Fruit fly (Drosophila melanogaster): ENCODE results near the gene CG8661.

CG8661 gene

DNA sequence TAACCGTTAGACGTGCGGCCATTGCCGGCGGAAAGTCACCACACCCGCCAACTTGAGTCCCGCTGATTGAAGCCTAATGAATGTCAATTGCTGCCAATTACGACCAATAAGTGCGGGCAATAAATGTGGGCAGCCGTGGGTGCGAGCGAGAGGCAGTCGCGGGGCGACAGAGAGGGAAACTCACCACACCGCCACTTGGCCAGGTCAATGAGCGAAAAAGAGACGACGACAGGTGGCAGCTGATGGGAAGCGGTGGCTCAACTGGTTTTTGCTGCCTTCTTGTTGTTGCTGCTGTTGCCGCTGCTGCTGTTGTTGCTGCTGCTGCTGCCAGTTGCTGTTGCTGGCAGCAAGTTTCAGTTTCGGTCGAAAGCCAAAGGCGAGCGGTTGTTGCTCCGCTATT lies 29.9 kb upstream of the CG8661 start, which contains the start of gene B-H2 (continued):
- TF ChIP-seq cad (GFP tag; optimal IDR thresholded peaks at IDR 0.05) (peak; percentile 89), CG1024 (GFP tag; IDR thresholded peaks at IDR 0.05) (no peak), E2f1 (GFP tag; IDR thresholded peaks at IDR 0.05) (no peak), zen (tag; optimal IDR thresholded peaks at IDR 0.05) (peak; percentile 59), Mes4 (GFP tag; optimal IDR thresholded peaks at IDR 0.05) (no peak), CG14667 (GFP tag; IDR thresholded peaks at IDR 0.05) (no peak), CG7928 (GFP tag; optimal IDR thresholded peaks at IDR 0.05) (no peak), CG5245 (GFP tag; optimal IDR thresholded peaks at IDR 0.05) (no peak), C15 (GFP tag; IDR thresholded peaks at IDR 0.05) (no peak), CG15601 (tag; optimal IDR thresholded peaks at IDR 0.05) (no peak), unc-4 (GFP tag; IDR thresholded peaks at IDR 0.05; ENCODE audit: partially characterized antibody) (no peak), tgo (GFP tag; IDR thresholded peaks at IDR 0.05) (no peak), CG14441 (GFP tag; IDR thresholded peaks at IDR 0.05) (no peak), jing (GFP tag; optimal IDR thresholded peaks at IDR 0.05) (no peak), jigr1 (GFP tag; IDR thresholded peaks at IDR 0.05) (no peak), nerfin-2 (GFP tag; IDR thresholded peaks at IDR 0.05; ENCODE audit: partially characterized antibody) (no peak), bab2 (GFP tag; optimal IDR thresholded peaks at IDR 0.05) (no peak)

DNA sequence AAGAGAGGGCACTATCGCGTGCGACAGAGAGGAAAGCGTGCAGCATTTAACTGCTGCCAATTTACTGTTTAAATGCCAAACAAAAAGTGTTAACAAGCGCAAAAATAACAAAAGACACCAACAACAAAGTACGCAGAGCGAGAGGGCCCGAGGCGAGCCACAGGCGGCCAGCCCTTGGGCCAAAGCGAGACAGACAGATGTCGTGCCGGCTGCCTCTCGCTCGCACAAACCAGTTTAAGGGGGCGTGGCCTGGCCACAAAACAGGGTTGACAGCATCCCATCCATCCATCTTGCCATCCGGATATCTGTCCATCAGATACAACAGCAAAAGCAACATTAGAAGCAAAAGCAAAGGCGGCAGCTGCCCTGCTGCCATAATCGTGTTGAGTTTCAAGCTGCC lies 29.0 kb upstream of the CG8661 start:
- no peak for TF ChIP-seq peb (GFP tag; IDR thresholded peaks at IDR 0.05)
- TF ChIP-seq gfzf (GFP tag; optimal IDR thresholded peaks at IDR 0.05) = no peak
- TF ChIP-seq Nf-YC (tag; optimal IDR thresholded peaks at IDR 0.05) = peak; percentile 95
- no peak for TF ChIP-seq nau (GFP tag; optimal IDR thresholded peaks at IDR 0.05)
- no peak for TF ChIP-seq jing (GFP tag; optimal IDR thresholded peaks at IDR 0.05)
- TF ChIP-seq ato (GFP tag; IDR thresholded peaks at IDR 0.05; ENCODE audit: partially characterized antibody) = 0 out of 2 replicates have a peak, but pooled peaks have one; percentile 21
- no peak for TF ChIP-seq CG9797 (GFP tag; optimal IDR thresholded peaks at IDR 0.05)
- TF ChIP-seq otp (GFP tag; IDR thresholded peaks at IDR 0.05) = no peak
- no peak for TF ChIP-seq chm (GFP tag; IDR thresholded peaks at IDR 0.05)
- TF ChIP-seq bbx (GFP tag; IDR thresholded peaks at IDR 0.05; ENCODE audit: partially characterized antibody) = 0 out of 2 replicates have a peak, but pooled peaks have one; percentile 22
- no peak for TF ChIP-seq Awh (GFP tag; IDR thresholded peaks at IDR 0.05)
- no peak for TF ChIP-seq CG3163 (GFP tag; optimal IDR thresholded peaks at IDR 0.05)
- no peak for TF ChIP-seq CG13624 (GFP tag; optimal IDR thresholded peaks at IDR 0.05)
- no peak for TF ChIP-seq CG12104 (GFP tag; optimal IDR thresholded peaks at IDR 0.05)
- TF ChIP-seq shn (GFP tag; optimal IDR thresholded peaks at IDR 0.05) = no peak
- TF ChIP-seq oc (tag; optimal IDR thresholded peaks at IDR 0.05) = peak; percentile 28
- no peak for TF ChIP-seq CG2712 (tag; optimal IDR thresholded peaks at IDR 0.05)
- TF ChIP-seq CG9609 (GFP tag; optimal IDR thresholded peaks at IDR 0.05) = no peak
- TF ChIP-seq Adf1 (GFP tag; IDR thresholded peaks at IDR 0.05) = peak; percentile 61
- TF ChIP-seq CG9437 (GFP tag; optimal IDR thresholded peaks at IDR 0.05) = no peak
- no peak for TF ChIP-seq CTCF (GFP tag; optimal IDR thresholded peaks at IDR 0.05)
- TF ChIP-seq CG6654 (GFP tag; optimal IDR thresholded peaks at IDR 0.05) = no peak
- no peak for TF ChIP-seq pita (GFP tag; optimal IDR thresholded peaks at IDR 0.05)
- no peak for TF ChIP-seq CG2116 (GFP tag; optimal IDR thresholded peaks at IDR 0.05)
- TF ChIP-seq bcd (GFP tag; optimal IDR thresholded peaks at IDR 0.05) = no peak
- no peak for TF ChIP-seq Fer1 (GFP tag; optimal IDR thresholded peaks at IDR 0.05)
- TF ChIP-seq run (tag; optimal IDR thresholded peaks at IDR 0.05) = no peak
- no peak for TF ChIP-seq CHES-1-like (GFP tag; optimal IDR thresholded peaks at IDR 0.05)
- TF ChIP-seq CG1832 (GFP tag; optimal IDR thresholded peaks at IDR 0.05) = peak; percentile 95
- no peak for TF ChIP-seq en (GFP tag; optimal IDR thresholded peaks at IDR 0.05)
- no peak for TF ChIP-seq danr (GFP tag; IDR thresholded peaks at IDR 0.05)
- TF ChIP-seq Dbx (GFP tag; IDR thresholded peaks at IDR 0.05) = no peak
- no peak for TF ChIP-seq CG3281 (GFP tag; optimal IDR thresholded peaks at IDR 0.05)
- TF ChIP-seq vfl (GFP tag; optimal IDR thresholded peaks at IDR 0.05) = no peak
- TF ChIP-seq CG2202 (tag; optimal IDR thresholded peaks at IDR 0.05) = no peak
- no peak for TF ChIP-seq zen (tag; optimal IDR thresholded peaks at IDR 0.05)
- no peak for TF ChIP-seq Hr3 (GFP tag; optimal IDR thresholded peaks at IDR 0.05)
- TF ChIP-seq CG32532 (GFP tag; IDR thresholded peaks at IDR 0.05) = no peak
